Fruit fly (Drosophila melanogaster) whole organism, pupa: ENCODE results near the gene EMC2A.

ENCODE experiments used
- CG10348 ChIP-seq: fragments of 200-800 bp; sonication (Bioruptor generic); IDR thresholded peaks from 2 replicates; pipeline ENCODE4 v1.3.6; 2022; ENCODE audit warnings: missing biosample characterization, missing genetic modification characterization
- CG12605 ChIP-seq: fragments of 200-800 bp; sonication (Bioruptor generic); IDR thresholded peaks from 2 replicates; pipeline ENCODE4 v1.3.6; 2022; ENCODE audit warnings: missing biosample characterization, missing genetic modification characterization
- Pif1B ChIP-seq: fragments of 200-800 bp; sonication (Bioruptor generic); optimal IDR thresholded peaks from 3 replicates; lab custom pipeline; 2016; ENCODE audit warnings: missing biosample characterization, missing genetic modification characterization

DNA sequence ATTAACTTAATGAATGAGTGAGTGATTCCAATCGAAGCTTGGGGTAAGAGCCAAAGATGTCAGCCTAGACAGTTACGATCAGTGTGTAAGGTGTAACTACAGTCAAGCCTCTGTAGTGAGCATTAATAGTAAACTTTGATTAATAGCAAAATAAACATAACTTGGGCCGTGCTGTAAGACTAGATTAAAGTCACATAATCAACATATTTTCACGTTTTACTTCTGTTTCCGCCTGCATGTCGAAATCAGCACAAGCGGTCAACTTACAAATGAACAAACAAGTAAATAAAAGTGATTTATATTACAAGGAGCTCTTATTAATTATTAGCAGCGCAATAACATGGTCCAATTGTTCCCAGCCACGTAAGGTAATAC is 8.0 kb downstream of the EMC2A start:
- no peak for TF ChIP-seq Pif1B (GFP tag; lab: Kevin White, UChicago)
- TF ChIP-seq CG12605 (GFP tag; lab: Robert Waterston, UW): no peak
- no peak for TF ChIP-seq CG10348 (GFP tag; lab: Robert Waterston, UW)
